Worm (Caenorhabditis elegans) whole organism, mixed stage, embryonic: ENCODE data around the gene ogdh-1.

Source experiments
- M03D4.4 ChIP-seq: sonication (generic microtip); optimal IDR thresholded peaks from 2 replicates; lab custom pipeline; 2017; ENCODE audit warnings: mild to moderate bottlenecking, missing genetic modification characterization, missing compliant biosample characterization
- bed-3 ChIP-seq: fragments of 200-800 bp; sonication (Bioruptor generic); optimal IDR thresholded peaks from 3 replicates; lab custom pipeline; 2018; ENCODE audit warnings: mild to moderate bottlenecking, missing genetic modification characterization, moderate library complexity, missing compliant biosample characterization
- blmp-1 ChIP-seq: fragments of 150-350 bp; optimal IDR thresholded peaks from 2 replicates; lab custom pipeline; 2014; ENCODE audit warnings: missing biosample characterization, missing genetic modification characterization
- ceh-39 ChIP-seq: fragments of 150-350 bp; optimal IDR thresholded peaks from 2 replicates; lab custom pipeline; 2014; ENCODE audit warnings: missing biosample characterization, missing genetic modification characterization
- ceh-43 ChIP-seq: fragments of 200-800 bp; sonication (Bioruptor generic); optimal IDR thresholded peaks from 2 replicates; lab custom pipeline; 2018; ENCODE audit warnings: mild to moderate bottlenecking, missing genetic modification characterization, moderate library complexity, missing compliant biosample characterization
- ceh-83 ChIP-seq: fragments of 200-800 bp; sonication (Bioruptor generic); optimal IDR thresholded peaks from 2 replicates; lab custom pipeline; 2018; ENCODE audit warnings: mild to moderate bottlenecking, missing genetic modification characterization, missing compliant biosample characterization
- ces-1 ChIP-seq: fragments of 150-350 bp; optimal IDR thresholded peaks from 2 replicates; lab custom pipeline; 2014; ENCODE audit warnings: missing biosample characterization, missing genetic modification reagents, missing genetic modification characterization
- cnd-1 ChIP-seq: fragments of 200-800 bp; sonication (Bioruptor generic); optimal IDR thresholded peaks from 2 replicates; lab custom pipeline; 2018; ENCODE audit warnings: mild to moderate bottlenecking, missing genetic modification characterization, missing compliant biosample characterization
- drap-1 ChIP-seq: fragments of 200-800 bp; sonication (Bioruptor generic); optimal IDR thresholded peaks from 3 replicates; lab custom pipeline; 2018; ENCODE audit warnings: mild to moderate bottlenecking, missing genetic modification characterization, missing compliant biosample characterization
- elt-1 ChIP-seq: sonication (generic microtip); optimal IDR thresholded peaks from 2 replicates; lab custom pipeline; 2017; ENCODE audit warnings: missing genetic modification characterization, mild to moderate bottlenecking, missing compliant biosample characterization, antibody characterized with exemption, moderate library complexity, borderline replicate concordance; ENCODE audit not compliant: insufficient read depth
- elt-3 ChIP-seq: fragments of 150-350 bp; optimal IDR thresholded peaks from 2 replicates; lab custom pipeline; 2014; ENCODE audit warnings: missing biosample characterization, missing genetic modification characterization
- flh-1 ChIP-seq: fragments of 200-800 bp; sonication (Bioruptor generic); optimal IDR thresholded peaks from 2 replicates; lab custom pipeline; 2018; ENCODE audit warnings: mild to moderate bottlenecking, missing genetic modification characterization, moderate library complexity, missing compliant biosample characterization
- ham-2 ChIP-seq: fragments of 200-800 bp; sonication (Bioruptor generic); optimal IDR thresholded peaks from 2 replicates; lab custom pipeline; 2018; ENCODE audit warnings: mild to moderate bottlenecking, missing genetic modification characterization, missing compliant biosample characterization
- hlh-1 ChIP-seq: fragments of 150-350 bp; optimal IDR thresholded peaks from 2 replicates; lab custom pipeline; 2014; ENCODE audit warnings: missing biosample characterization, missing genetic modification reagents, missing genetic modification characterization
- lin-13 ChIP-seq: fragments of 150-350 bp; optimal IDR thresholded peaks from 2 replicates; lab custom pipeline; 2014; ENCODE audit warnings: missing biosample characterization, missing genetic modification characterization
- lin-32 ChIP-seq: fragments of 200-800 bp; sonication (Bioruptor generic); optimal IDR thresholded peaks from 2 replicates; lab custom pipeline; 2018; ENCODE audit warnings: mild to moderate bottlenecking, missing genetic modification characterization, missing compliant biosample characterization
- lsy-2 ChIP-seq: fragments of 150-350 bp; optimal IDR thresholded peaks from 2 replicates; lab custom pipeline; 2014; ENCODE audit warnings: missing biosample characterization, missing genetic modification characterization
- mab-5 ChIP-seq: fragments of 150-350 bp; optimal IDR thresholded peaks from 2 replicates; lab custom pipeline; 2014; ENCODE audit warnings: missing biosample characterization, missing genetic modification characterization
- mep-1 ChIP-seq: fragments of 150-350 bp; optimal IDR thresholded peaks from 2 replicates; lab custom pipeline; 2017; ENCODE audit warnings: missing biosample characterization, missing genetic modification reagents, missing genetic modification characterization, inconsistent platforms
- mls-2 ChIP-seq: sonication (generic microtip); optimal IDR thresholded peaks from 2 replicates; lab custom pipeline; 2016; ENCODE audit warnings: mild to moderate bottlenecking, missing genetic modification characterization, moderate library complexity, missing compliant biosample characterization
- nhr-12 ChIP-seq: fragments of 150-350 bp; optimal IDR thresholded peaks from 2 replicates; lab custom pipeline; 2014; ENCODE audit warnings: missing biosample characterization, missing genetic modification characterization
- nhr-2 ChIP-seq: fragments of 150-350 bp; optimal IDR thresholded peaks from 2 replicates; lab custom pipeline; 2014; ENCODE audit warnings: missing biosample characterization, missing genetic modification characterization
- nhr-237 ChIP-seq: fragments of 150-350 bp; optimal IDR thresholded peaks from 2 replicates; lab custom pipeline; 2014; ENCODE audit warnings: missing biosample characterization, missing genetic modification characterization
- nhr-28 ChIP-seq: fragments of 150-350 bp; optimal IDR thresholded peaks from 2 replicates; lab custom pipeline; 2014; ENCODE audit warnings: missing biosample characterization, missing genetic modification characterization
- nhr-76 ChIP-seq: sonication (generic microtip); optimal IDR thresholded peaks from 2 replicates; lab custom pipeline; 2017; ENCODE audit warnings: missing biosample characterization, missing genetic modification characterization
- pha-4 ChIP-seq: fragments of 150-350 bp; optimal IDR thresholded peaks from 2 replicates; lab custom pipeline; 2018; ENCODE audit warnings: missing biosample characterization, missing genetic modification reagents, missing genetic modification characterization
- sem-2 ChIP-seq: fragments of 200-800 bp; sonication (Bioruptor generic); optimal IDR thresholded peaks from 2 replicates; lab custom pipeline; 2018; ENCODE audit warnings: mild to moderate bottlenecking, missing genetic modification characterization, missing compliant biosample characterization
- snpc-4 ChIP-seq: fragments of 150-350 bp; optimal IDR thresholded peaks from 2 replicates; lab custom pipeline; 2014; ENCODE audit warnings: missing biosample characterization, missing genetic modification characterization
- sptf-1 ChIP-seq: sonication (generic microtip); optimal IDR thresholded peaks from 2 replicates; lab custom pipeline; 2017; ENCODE audit warnings: mild to moderate bottlenecking, missing genetic modification characterization, moderate library complexity, missing compliant biosample characterization
- tbx-8 ChIP-seq: fragments of 200-800 bp; sonication (Bioruptor generic); optimal IDR thresholded peaks from 2 replicates; lab custom pipeline; 2018; ENCODE audit warnings: mild to moderate bottlenecking, missing genetic modification characterization, moderate library complexity, missing compliant biosample characterization
- unc-120 ChIP-seq: sonication (generic microtip); optimal IDR thresholded peaks from 2 replicates; lab custom pipeline; 2017; ENCODE audit warnings: missing genetic modification characterization, missing compliant biosample characterization; ENCODE audit not compliant: poor library complexity, severe bottlenecking
- unc-39 ChIP-seq: fragments of 150-350 bp; optimal IDR thresholded peaks from 2 replicates; lab custom pipeline; 2014; ENCODE audit warnings: missing biosample characterization, missing genetic modification characterization
- unc-62 ChIP-seq: fragments of 150-350 bp; optimal IDR thresholded peaks from 2 replicates; lab custom pipeline; 2014; ENCODE audit warnings: missing biosample characterization, missing genetic modification reagents, missing genetic modification characterization
- zip-8 ChIP-seq: fragments of 150-350 bp; optimal IDR thresholded peaks from 2 replicates; lab custom pipeline; 2014; ENCODE audit warnings: missing biosample characterization, missing genetic modification characterization
- ztf-11 ChIP-seq: fragments of 150-350 bp; optimal IDR thresholded peaks from 2 replicates; lab custom pipeline; 2014; ENCODE audit warnings: missing biosample characterization, missing genetic modification characterization

The ogdh-1 gene

ce11 chrIV:4660151-4661041 is 43.4 kb downstream of the ogdh-1 start, which contains the start of the genes F29B9.11 and jmjd-1.2:
F29B9.11 (minus strand) TSS chrIV:4660201.
jmjd-1.2 (plus strand) TSS chrIV:4660991.
- TF ChIP-seq ceh-43 (GFP tag; lab: Kevin White, UChicago): peak; percentile 5
- peak; percentile 75 for TF ChIP-seq lin-13 (tag; lab: Kevin White, UChicago)
- peak; percentile 28 for TF ChIP-seq pha-4 (tag; lab: Kevin White, UChicago)
- TF ChIP-seq nhr-12 (tag; lab: Kevin White, UChicago): no peak
- TF ChIP-seq elt-1 (tag; lab: Kevin White, UChicago): no peak
- peak; percentile 75 for TF ChIP-seq cnd-1
- no peak for TF ChIP-seq nhr-2 (tag; lab: Kevin White, UChicago)
- TF ChIP-seq ztf-11 (tag; lab: Kevin White, UChicago): no peak
- no peak for TF ChIP-seq snpc-4 (tag; lab: Kevin White, UChicago)
- peak; percentile 68 for TF ChIP-seq lsy-2
- peak; percentile 47 for TF ChIP-seq bed-3 (GFP tag; lab: Kevin White, UChicago)
- no peak for TF ChIP-seq flh-1 (GFP tag; lab: Kevin White, UChicago)
- TF ChIP-seq lin-32: peak; percentile 55
- no peak for TF ChIP-seq blmp-1
- TF ChIP-seq nhr-76 (tag; lab: Kevin White, UChicago): no peak
- peak; percentile 70 for TF ChIP-seq ces-1
- peak; percentile 34 for TF ChIP-seq ceh-39 (tag; lab: Kevin White, UChicago)
- TF ChIP-seq sptf-1 (tag; lab: Kevin White, UChicago): peak; percentile 80
- no peak for TF ChIP-seq unc-39 (tag; lab: Kevin White, UChicago)
- TF ChIP-seq elt-3 (tag; lab: Kevin White, UChicago): no peak
- peak; percentile 22 for TF ChIP-seq hlh-1 (tag; lab: Kevin White, UChicago)
- peak; percentile 77 for TF ChIP-seq drap-1 (GFP tag; lab: Kevin White, UChicago)
- peak; percentile 30 for TF ChIP-seq unc-120
- peak; percentile 48 for TF ChIP-seq sem-2 (GFP tag; lab: Kevin White, UChicago)
- peak; percentile 89 for TF ChIP-seq nhr-237 (tag; lab: Kevin White, UChicago)
- TF ChIP-seq ham-2 (GFP tag; lab: Kevin White, UChicago): peak; percentile 61
- TF ChIP-seq M03D4.4 (tag; lab: Kevin White, UChicago): no peak
- no peak for TF ChIP-seq zip-8
- peak; percentile 57 for TF ChIP-seq tbx-8 (GFP tag; lab: Kevin White, UChicago)
- TF ChIP-seq mep-1 (tag; lab: Kevin White, UChicago): peak; percentile 77
- peak; percentile 77 for TF ChIP-seq mls-2 (tag; lab: Kevin White, UChicago)
- TF ChIP-seq nhr-28 (tag; lab: Kevin White, UChicago): no peak
- peak; percentile 60 for TF ChIP-seq ceh-83 (GFP tag; lab: Kevin White, UChicago)
- TF ChIP-seq mab-5 (tag; lab: Kevin White, UChicago): no peak
- TF ChIP-seq unc-62 (GFP tag; lab: Kevin White, UChicago): no peak

DNA sequence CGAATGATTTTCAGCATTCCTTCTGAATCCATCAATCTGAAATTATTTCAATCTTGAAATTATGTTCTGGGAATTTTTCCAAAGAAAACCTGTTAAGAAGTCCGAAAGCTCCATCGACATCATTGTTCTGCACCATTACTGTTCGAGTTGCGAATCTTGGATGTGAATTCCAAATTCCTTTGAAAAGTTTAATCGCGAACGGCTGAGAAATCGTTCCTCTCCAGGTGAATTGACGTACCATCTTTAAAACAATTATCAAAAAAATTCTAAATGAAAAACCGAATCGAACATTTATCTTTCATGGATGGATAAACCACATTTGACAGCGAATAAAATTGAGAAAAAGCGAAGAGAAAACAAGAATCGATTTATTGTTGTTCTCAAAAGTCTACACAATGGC is 44.5 kb downstream of the ogdh-1 start, which contains the start of gene mrps-21:
mrps-21 (minus strand) TSS at position 241 of the 400 bp plus-strand sequence.
- TF ChIP-seq elt-1 (tag; lab: Kevin White, UChicago) (no peak), hlh-1 (tag; lab: Kevin White, UChicago) (no peak), drap-1 (GFP tag; lab: Kevin White, UChicago) (no peak), sptf-1 (tag; lab: Kevin White, UChicago) (no peak), zip-8 (no peak), M03D4.4 (tag; lab: Kevin White, UChicago) (no peak)

DNA sequence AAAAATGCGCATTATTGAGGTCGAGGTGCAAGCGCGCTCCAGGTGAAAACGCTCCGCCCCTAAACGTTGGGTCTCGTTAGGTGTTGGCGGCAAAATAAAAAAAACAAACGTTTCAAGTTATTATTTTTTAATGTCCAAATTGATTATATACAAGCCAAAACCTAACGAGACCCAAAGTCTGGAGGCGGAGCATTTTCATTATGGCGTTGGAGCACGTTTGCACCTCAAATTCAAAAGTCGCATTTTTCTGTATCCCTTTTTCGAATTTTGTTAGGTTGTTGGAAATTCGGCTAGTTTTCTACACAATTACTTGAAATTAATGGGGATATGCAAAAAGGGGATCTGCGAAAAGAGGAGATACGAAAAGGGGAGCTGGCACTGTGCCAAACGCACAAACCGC is 45.9 kb downstream of the ogdh-1 start, which contains the start of gene col-111:
col-111 (minus strand) TSS at position 101 of the 400 bp plus-strand sequence.
- TF ChIP-seq mab-5 (tag; lab: Kevin White, UChicago) (no peak), hlh-1 (tag; lab: Kevin White, UChicago) (no peak), ham-2 (GFP tag; lab: Kevin White, UChicago) (no peak), M03D4.4 (tag; lab: Kevin White, UChicago) (no peak), ztf-11 (tag; lab: Kevin White, UChicago) (no peak), ceh-83 (GFP tag; lab: Kevin White, UChicago) (no peak), ces-1 (no peak)
